Worm (Caenorhabditis elegans): Measurements from ENCODE around the gene eak-3.

DNA sequence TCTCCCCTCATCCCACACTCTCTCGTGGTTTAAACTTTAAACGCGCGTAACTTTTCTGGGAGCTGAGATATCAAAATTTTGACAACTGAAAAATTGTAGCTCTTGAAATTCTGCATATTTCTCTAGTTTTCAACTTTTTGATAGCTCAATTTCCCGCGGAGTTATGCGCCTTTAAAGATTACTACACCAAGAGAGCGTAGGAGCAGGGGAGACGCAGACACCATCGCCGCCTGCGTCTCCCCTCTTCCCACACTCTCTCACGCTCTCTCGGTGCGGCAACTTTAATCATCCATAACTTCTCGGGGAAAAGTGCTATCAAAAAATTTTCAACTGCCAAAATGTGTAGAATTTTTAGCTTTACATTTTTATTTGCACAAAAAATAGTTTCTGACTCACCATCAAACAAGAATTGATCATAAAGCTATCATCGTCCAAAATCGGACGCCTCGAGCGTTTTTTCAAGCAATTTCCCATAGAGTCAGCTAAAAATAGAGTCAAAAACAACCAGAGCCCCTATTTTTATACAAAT, at the start of gene eak-3:
- TF ChIP-seq fkh-10 (GFP tag; optimal IDR thresholded peaks at IDR 0.05), result no peak
- TF ChIP-seq rnt-1 (tag; optimal IDR thresholded peaks at IDR 0.05), result no peak
- no peak for TF ChIP-seq syd-9 (tag; optimal IDR thresholded peaks at IDR 0.05)
- TF ChIP-seq nhr-232 (tag; optimal IDR thresholded peaks at IDR 0.05), result no peak
- TF ChIP-seq sox-4 (tag; optimal IDR thresholded peaks at IDR 0.05), result no peak
- no peak for TF ChIP-seq nhr-11 (tag; optimal IDR thresholded peaks at IDR 0.05)
- TF ChIP-seq dve-1 (tag; optimal IDR thresholded peaks at IDR 0.05), result no peak
- no peak for TF ChIP-seq ceh-19 (GFP tag; optimal IDR thresholded peaks at IDR 0.05)
- no peak for TF ChIP-seq ceh-45 (GFP tag; IDR thresholded peaks at IDR 0.05)
- no peak for TF ChIP-seq ama-1 (optimal IDR thresholded peaks at IDR 0.05)
- TF ChIP-seq C08G9.2 (tag; optimal IDR thresholded peaks at IDR 0.05), result no peak
- TF ChIP-seq tbx-2 (tag; optimal IDR thresholded peaks at IDR 0.05), result no peak
- no peak for TF ChIP-seq pha-4 (tag; optimal IDR thresholded peaks at IDR 0.05)

Measured in whole organism, late embryonic.